Fruit fly (Drosophila melanogaster): ENCODE data around the gene CG14104.

- TF ChIP-seq CG32006 (GFP tag; optimal IDR thresholded peaks at IDR 0.05): no peak
- TF ChIP-seq pdm3 (GFP tag; optimal IDR thresholded peaks at IDR 0.05): no peak
- no peak for TF ChIP-seq CG7368 (GFP tag; optimal IDR thresholded peaks at IDR 0.05)
- TF ChIP-seq vri (GFP tag; optimal IDR thresholded peaks at IDR 0.05): no peak
- no peak for TF ChIP-seq Gug (GFP tag; IDR thresholded peaks at IDR 0.05)
- no peak for TF ChIP-seq Sox14 (GFP tag; optimal IDR thresholded peaks at IDR 0.05)
- no peak for TF ChIP-seq Lpt (GFP tag; optimal IDR thresholded peaks at IDR 0.05)
Measured at dm6 chr3L:19778530-19778929, 28.5 kb downstream of the CG14104 start.
